Worm (Caenorhabditis elegans) whole organism, L2 larva: ENCODE measurements around the gene T04F8.2.

Experiments used
- ama-1 ChIP-seq: fragments of 150-350 bp; optimal IDR thresholded peaks from 2 replicates; lab custom pipeline; 2018; ENCODE audit warnings: inconsistent platforms
- fos-1 ChIP-seq: fragments of 150-350 bp; optimal IDR thresholded peaks from 2 replicates; lab custom pipeline; 2014; ENCODE audit warnings: missing biosample characterization, missing genetic modification characterization
- lin-13 ChIP-seq: fragments of 150-350 bp; optimal IDR thresholded peaks from 2 replicates; lab custom pipeline; 2014; ENCODE audit warnings: missing biosample characterization, missing genetic modification reagents, missing genetic modification characterization
- lin-39 ChIP-seq: fragments of 150-350 bp; optimal IDR thresholded peaks from 2 replicates; lab custom pipeline; 2014; ENCODE audit warnings: missing biosample characterization, missing genetic modification reagents, missing genetic modification characterization
- nhr-237 ChIP-seq: fragments of 150-350 bp; optimal IDR thresholded peaks from 2 replicates; lab custom pipeline; 2014; ENCODE audit warnings: missing biosample characterization, missing genetic modification characterization

DNA sequence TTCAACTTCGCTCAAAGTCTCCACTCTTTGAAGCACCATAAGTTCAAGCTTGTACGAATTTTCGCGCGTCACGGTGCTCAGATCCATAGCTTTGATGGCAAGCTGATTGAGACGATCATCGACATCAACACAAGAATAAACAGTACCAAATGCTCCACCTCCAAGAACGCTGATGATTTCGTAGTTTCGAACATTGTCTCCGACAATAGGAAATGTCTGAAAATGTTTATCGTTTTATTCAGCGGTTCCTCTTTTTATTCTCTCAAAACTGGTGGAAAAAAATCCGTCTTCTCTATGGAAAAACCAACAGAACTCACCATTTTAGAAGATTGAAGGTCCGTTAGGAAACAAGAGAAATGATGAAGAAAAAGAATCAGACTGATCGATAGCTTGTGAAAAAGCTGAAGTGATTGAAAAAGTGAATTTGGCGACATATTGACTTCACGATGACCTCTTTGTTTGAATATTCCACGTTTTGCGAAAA lies 31.5 kb upstream of the T04F8.2 start, which contains the start of gene C44C10.7:
- no peak for TF ChIP-seq lin-13 (GFP tag; lab: Kevin White, UChicago)
- TF ChIP-seq ama-1 (lab: Kevin White, UChicago) = no peak
- TF ChIP-seq fos-1 = no peak
- TF ChIP-seq nhr-237 (tag; lab: Kevin White, UChicago) = no peak
- TF ChIP-seq lin-39 (tag; lab: Kevin White, UChicago) = no peak
